Fruit fly (Drosophila melanogaster) whole organism, embryonic: ENCODE data around the gene Doc1.

Experiments
- Bdp1 ChIP-seq: fragments of 200-800 bp; sonication (Bioruptor generic); optimal IDR thresholded peaks from 3 replicates; lab custom pipeline; 2016; ENCODE audit warnings: missing biosample characterization, missing genetic modification characterization
- CG12071 ChIP-seq: fragments of 200-800 bp; sonication (Bioruptor generic); optimal IDR thresholded peaks from 3 replicates; lab custom pipeline; 2018; ENCODE audit warnings: missing biosample characterization, mild to moderate bottlenecking, missing genetic modification characterization
- CG13287 ChIP-seq: fragments of 200-800 bp; sonication (Bioruptor generic); IDR thresholded peaks from 2 replicates; pipeline ENCODE4 v1.3.6; 2022; ENCODE audit warnings: missing biosample characterization, missing genetic modification characterization; ENCODE audit not compliant: partially characterized antibody
- CG13296 ChIP-seq: fragments of 200-800 bp; sonication (Bioruptor generic); optimal IDR thresholded peaks from 3 replicates; lab custom pipeline; 2018; ENCODE audit warnings: missing biosample characterization, mild to moderate bottlenecking, missing genetic modification characterization
- CG15011 ChIP-seq: fragments of 200-800 bp; sonication (Bioruptor generic); optimal IDR thresholded peaks from 3 replicates; lab custom pipeline; 2018; ENCODE audit warnings: missing biosample characterization, mild to moderate bottlenecking, missing genetic modification characterization
- CG15514 ChIP-seq: fragments of 200-800 bp; sonication (Bioruptor generic); optimal IDR thresholded peaks from 3 replicates; lab custom pipeline; 2017; ENCODE audit warnings: missing biosample characterization, missing genetic modification characterization, mild to moderate bottlenecking, moderate library complexity, missing genetic modification reagents
- CG17802 ChIP-seq: fragments of 200-800 bp; sonication (Bioruptor generic); optimal IDR thresholded peaks from 2 replicates; lab custom pipeline; 2018; ENCODE audit warnings: missing biosample characterization, mild to moderate bottlenecking, missing genetic modification characterization, moderate library complexity
- CG34376 ChIP-seq: fragments of 200-800 bp; sonication (Bioruptor generic); optimal IDR thresholded peaks from 2 replicates; lab custom pipeline; 2018; ENCODE audit warnings: missing biosample characterization, mild to moderate bottlenecking, missing genetic modification characterization
- CG4617 ChIP-seq: fragments of 200-800 bp; sonication (Bioruptor generic); optimal IDR thresholded peaks from 3 replicates; lab custom pipeline; 2016; ENCODE audit warnings: missing biosample characterization, missing genetic modification characterization, borderline replicate concordance
- CG5180 ChIP-seq: fragments of 200-800 bp; sonication (Bioruptor generic); optimal IDR thresholded peaks from 3 replicates; lab custom pipeline; 2017; ENCODE audit warnings: missing biosample characterization, missing genetic modification characterization, mild to moderate bottlenecking, moderate library complexity, missing genetic modification reagents
- CG6791 ChIP-seq: fragments of 200-800 bp; sonication (Bioruptor generic); IDR thresholded peaks from 3 replicates; pipeline ENCODE4 v1.3.6; 2022; ENCODE audit warnings: missing biosample characterization, missing genetic modification characterization; ENCODE audit not compliant: partially characterized antibody
- CG7786 ChIP-seq: fragments of 200-800 bp; sonication (Bioruptor generic); optimal IDR thresholded peaks from 2 replicates; lab custom pipeline; 2016; ENCODE audit warnings: missing biosample characterization, missing genetic modification characterization
- CG8765 ChIP-seq: fragments of 200-800 bp; sonication (Bioruptor generic); IDR thresholded peaks from 2 replicates; pipeline ENCODE4 v1.3.6; 2022; ENCODE audit warnings: missing biosample characterization, missing genetic modification characterization
- CG9437 ChIP-seq: fragments of 200-800 bp; sonication (Bioruptor generic); optimal IDR thresholded peaks from 2 replicates; lab custom pipeline; 2018; ENCODE audit warnings: missing biosample characterization, mild to moderate bottlenecking, missing genetic modification characterization
- CG9727 ChIP-seq: fragments of 200-800 bp; sonication (Bioruptor generic); optimal IDR thresholded peaks from 3 replicates; lab custom pipeline; 2017; ENCODE audit warnings: missing biosample characterization, mild to moderate bottlenecking, missing genetic modification characterization
- CTCF ChIP-seq: fragments of 200-800 bp; sonication (Bioruptor generic); optimal IDR thresholded peaks from 2 replicates; lab custom pipeline; 2017; ENCODE audit warnings: missing biosample characterization, mild to moderate bottlenecking, missing genetic modification characterization, moderate library complexity
- Dad ChIP-seq: fragments of 200-800 bp; sonication (Bioruptor generic); optimal IDR thresholded peaks from 3 replicates; lab custom pipeline; 2016; ENCODE audit warnings: missing biosample characterization, missing genetic modification characterization
- HLHmδ ChIP-seq: fragments of 200-800 bp; sonication (Bioruptor generic); optimal IDR thresholded peaks from 2 replicates; lab custom pipeline; 2018; ENCODE audit warnings: missing biosample characterization, mild to moderate bottlenecking, missing genetic modification characterization, moderate library complexity
- Hand ChIP-seq: fragments of 200-800 bp; sonication (Bioruptor generic); optimal IDR thresholded peaks from 2 replicates; lab custom pipeline; 2017; ENCODE audit warnings: mild to moderate bottlenecking, missing biosample characterization, missing genetic modification reagents, missing genetic modification characterization
- Hr39 ChIP-seq: fragments of >200 bp; optimal IDR thresholded peaks from 2 replicates; lab custom pipeline; 2017
- NC2β ChIP-seq: fragments of 200-800 bp; sonication (Bioruptor generic); optimal IDR thresholded peaks from 2 replicates; lab custom pipeline; 2016; ENCODE audit warnings: missing biosample characterization, missing genetic modification characterization
- Pdp1 ChIP-seq, 2 experiments: fragments of 200-800 bp; sonication (Bioruptor generic); optimal IDR thresholded peaks; 3 replicates each; lab custom pipeline; 2016; ENCODE audit warnings: missing biosample characterization in 2 of 2, missing genetic modification characterization in 2 of 2, mild to moderate bottlenecking in 1 of 2, moderate library complexity in 1 of 2
- Taf1 ChIP-seq: fragments of 200-800 bp; sonication (Bioruptor generic); IDR thresholded peaks from 2 replicates; pipeline ENCODE4 v1.3.6; 2022; ENCODE audit warnings: missing biosample characterization, missing genetic modification characterization
- Xbp1 ChIP-seq: fragments of 200-800 bp; sonication (Bioruptor generic); optimal IDR thresholded peaks from 3 replicates; lab custom pipeline; 2016; ENCODE audit warnings: missing biosample characterization, mild to moderate bottlenecking, missing genetic modification characterization
- cato ChIP-seq: fragments of 200-800 bp; sonication (Bioruptor generic); optimal IDR thresholded peaks from 2 replicates; lab custom pipeline; 2016; ENCODE audit warnings: missing biosample characterization, missing genetic modification characterization, borderline replicate concordance
- danr ChIP-seq: fragments of 200-800 bp; sonication (Bioruptor generic); IDR thresholded peaks from 2 replicates; pipeline ENCODE4 v1.3.6; 2022; ENCODE audit warnings: missing biosample characterization, missing genetic modification characterization
- gsb-n ChIP-seq: fragments of 200-800 bp; sonication (Bioruptor generic); optimal IDR thresholded peaks from 3 replicates; lab custom pipeline; 2018; ENCODE audit warnings: missing biosample characterization, mild to moderate bottlenecking, missing genetic modification characterization
- mirr ChIP-seq: fragments of 200-800 bp; sonication (Bioruptor generic); optimal IDR thresholded peaks from 3 replicates; lab custom pipeline; 2018; ENCODE audit warnings: missing biosample characterization, mild to moderate bottlenecking, missing genetic modification characterization
- nerfin-2 ChIP-seq: fragments of 200-800 bp; sonication (Bioruptor generic); IDR thresholded peaks from 2 replicates; pipeline ENCODE4 v1.3.6; 2022; ENCODE audit warnings: missing biosample characterization, missing genetic modification characterization; ENCODE audit not compliant: partially characterized antibody
- odd ChIP-seq: fragments of 200-800 bp; sonication (Bioruptor generic); optimal IDR thresholded peaks from 2 replicates; lab custom pipeline; 2017; ENCODE audit warnings: missing biosample characterization, mild to moderate bottlenecking, missing genetic modification characterization
- pfk ChIP-seq: fragments of 200-800 bp; sonication (Bioruptor generic); optimal IDR thresholded peaks from 2 replicates; lab custom pipeline; 2018; ENCODE audit warnings: missing biosample characterization, mild to moderate bottlenecking, missing genetic modification characterization, moderate library complexity
- pita ChIP-seq: fragments of 200-800 bp; sonication (Bioruptor generic); optimal IDR thresholded peaks from 2 replicates; lab custom pipeline; 2017; ENCODE audit warnings: missing biosample characterization, mild to moderate bottlenecking, missing genetic modification characterization
- pros ChIP-seq: fragments of 200-800 bp; sonication (Bioruptor generic); optimal IDR thresholded peaks from 3 replicates; lab custom pipeline; 2019; ENCODE audit warnings: missing biosample characterization, mild to moderate bottlenecking, missing genetic modification characterization, moderate library complexity
- run ChIP-seq: fragments of 200-800 bp; sonication (Bioruptor generic); optimal IDR thresholded peaks from 3 replicates; lab custom pipeline; 2018; ENCODE audit warnings: missing biosample characterization, mild to moderate bottlenecking, missing genetic modification characterization
- sim ChIP-seq: fragments of 200-800 bp; sonication (Bioruptor generic); IDR thresholded peaks from 2 replicates; pipeline ENCODE4 v1.3.6; 2022; ENCODE audit warnings: missing biosample characterization, missing genetic modification characterization
- sug ChIP-seq: fragments of 200-800 bp; optimal IDR thresholded peaks from 2 replicates; lab custom pipeline; 2019; ENCODE audit warnings: missing biosample characterization, mild to moderate bottlenecking, missing genetic modification characterization, moderate library complexity
- tgo ChIP-seq: fragments of 200-800 bp; sonication (Bioruptor generic); IDR thresholded peaks from 3 replicates; pipeline ENCODE4 v1.3.6; 2022; ENCODE audit warnings: missing biosample characterization, missing genetic modification characterization
- ttk ChIP-seq: fragments of 200-800 bp; sonication (Bioruptor generic); IDR thresholded peaks from 2 replicates; pipeline ENCODE4 v2.1.2; 2022; ENCODE audit warnings: missing biosample characterization, missing genetic modification characterization
- vnd ChIP-seq: fragments of 200-800 bp; sonication (Bioruptor generic); IDR thresholded peaks from 3 replicates; pipeline ENCODE4 v1.3.6; 2022; ENCODE audit warnings: missing biosample characterization, missing genetic modification characterization; ENCODE audit not compliant: partially characterized antibody
- z ChIP-seq: fragments of 200-800 bp; sonication (Bioruptor generic); IDR thresholded peaks from 3 replicates; pipeline ENCODE4 v1.3.6; 2022; ENCODE audit warnings: missing biosample characterization, missing genetic modification characterization
- zf30C ChIP-seq: fragments of 200-800 bp; sonication (Bioruptor generic); optimal IDR thresholded peaks from 3 replicates; lab custom pipeline; 2018; ENCODE audit warnings: missing biosample characterization, mild to moderate bottlenecking, missing genetic modification characterization

Doc1 gene

dm6 chr3L:9072731-9073385 lies 31.7 kb downstream of the Doc1 start, which contains the start of the genes CG4911 and CG4942 (continued):
- TF ChIP-seq run (tag; lab: Kevin White, UChicago) (no peak), HLHmδ (no peak), CG7786 (peak; percentile 65), CTCF (GFP tag; lab: Kevin White, UChicago) (no peak), CG5180 (GFP tag; lab: Kevin White, UChicago) (peak; percentile 19), zf30C (GFP tag; lab: Kevin White, UChicago) (no peak), Dad (GFP tag; lab: Kevin White, UChicago) (peak; percentile 63), CG34376 (GFP tag; lab: Kevin White, UChicago) (peak; percentile 3), CG15514 (GFP tag; lab: Kevin White, UChicago) (peak; percentile 45), NC2β (peak; percentile 70), nerfin-2 (no peak), sug (tag; lab: Kevin White, UChicago) (peak; percentile 81), Xbp1 (GFP tag; lab: Kevin White, UChicago) (peak; percentile 81), Hr39 (no peak), CG13296 (peak; percentile 46), vnd (GFP tag; lab: Robert Waterston, UW) (no peak), CG13287 (GFP tag; lab: Robert Waterston, UW) (no peak), CG15011 (GFP tag; lab: Kevin White, UChicago) (no peak), CG8765 (GFP tag; lab: Robert Waterston, UW) (no peak), CG4617 (no peak), cato (GFP tag; lab: Kevin White, UChicago) (peak; percentile 55), CG9437 (GFP tag; lab: Kevin White, UChicago) (peak; percentile 73), mirr (peak; percentile 36), CG17802 (peak; percentile 23), CG9727 (GFP tag; lab: Kevin White, UChicago) (peak; percentile 42)

- TF ChIP-seq z (GFP tag; lab: Robert Waterston, UW) (peak; percentile 77; the same call in 2 of the 3 replicates), odd (GFP tag; lab: Kevin White, UChicago) (no peak), gsb-n (tag; lab: Kevin White, UChicago) (no peak), sug (tag; lab: Kevin White, UChicago) (peak; percentile 28), pros (peak; percentile 62), pfk (GFP tag; lab: Kevin White, UChicago) (no peak), tgo (GFP tag; lab: Robert Waterston, UW) (no peak), Hand (no peak), sim (GFP tag; lab: Robert Waterston, UW) (no peak), pita (GFP tag; lab: Kevin White, UChicago) (no peak), Bdp1 (no peak), danr (no peak), CG34376 (GFP tag; lab: Kevin White, UChicago) (peak; percentile 81), CG12071 (GFP tag; lab: Kevin White, UChicago) (no peak), Taf1 (GFP tag; lab: Robert Waterston, UW) (no peak)
- TF ChIP-seq, all 482 proteins: peak for 4
These were observed 33.1 kb downstream of the Doc1 start, which contains the start of gene teq for dm6 chr3L:9074285-9074684. teq (plus strand) TSS chr3L:9074643.

- peak; percentile 78 for TF ChIP-seq CG15514 (GFP tag; lab: Kevin White, UChicago)
- no peak for TF ChIP-seq CG6791
- TF ChIP-seq ttk (GFP tag; lab: Robert Waterston, UW), result no peak
- peak in 1 of 2 experiments; percentile 72 for TF ChIP-seq Pdp1 (GFP tag; optimal IDR thresholded peaks at IDR 0.05; lab: Kevin White, UChicago)
These were observed 33.7 kb downstream of the Doc1 start for dm6 chr3L:9074882-9075281.
